Worm (Caenorhabditis elegans) whole organism, late embryonic: ENCODE measurements around the gene ZK54.3.

ENCODE experiments used
- C38D4.7 ChIP-seq: fragments of 200-800 bp; sonication (Bioruptor generic); optimal IDR thresholded peaks from 2 replicates; lab custom pipeline; 2018; ENCODE audit warnings: mild to moderate bottlenecking, missing genetic modification characterization, moderate library complexity, missing compliant biosample characterization
- F13H6.1 ChIP-seq: sonication (generic microtip); optimal IDR thresholded peaks from 2 replicates; lab custom pipeline; 2016; ENCODE audit warnings: missing genetic modification characterization, missing compliant biosample characterization
- K02D7.2 ChIP-seq: sonication (generic microtip); optimal IDR thresholded peaks from 2 replicates; lab custom pipeline; 2017; ENCODE audit warnings: mild to moderate bottlenecking, missing genetic modification characterization, missing compliant biosample characterization
- K09A11.1 ChIP-seq: sonication (generic microtip); optimal IDR thresholded peaks from 2 replicates; lab custom pipeline; 2017; ENCODE audit warnings: antibody characterized with exemption, mild to moderate bottlenecking, missing genetic modification characterization, missing compliant biosample characterization; ENCODE audit not compliant: insufficient read depth
- T23F11.4 ChIP-seq: fragments of 200-800 bp; sonication (Bioruptor generic); optimal IDR thresholded peaks from 2 replicates; lab custom pipeline; 2018; ENCODE audit warnings: mild to moderate bottlenecking, missing genetic modification characterization, missing compliant biosample characterization
- ahr-1 ChIP-seq: sonication (generic microtip); optimal IDR thresholded peaks from 2 replicates; lab custom pipeline; 2016; ENCODE audit warnings: missing genetic modification characterization, missing compliant biosample characterization
- ceh-14 ChIP-seq: sonication (generic microtip); optimal IDR thresholded peaks from 2 replicates; lab custom pipeline; 2016; ENCODE audit warnings: missing genotype, missing genetic modification characterization, missing compliant biosample characterization
- ceh-19 ChIP-seq: fragments of 200-800 bp; sonication (Bioruptor generic); optimal IDR thresholded peaks from 2 replicates; lab custom pipeline; 2018; ENCODE audit warnings: mild to moderate bottlenecking, missing genetic modification characterization, missing compliant biosample characterization
- ceh-22 ChIP-seq: sonication (generic microtip); optimal IDR thresholded peaks from 2 replicates; lab custom pipeline; 2017; ENCODE audit warnings: missing biosample characterization, missing genetic modification characterization
- ceh-24 ChIP-seq: sonication (generic microtip); optimal IDR thresholded peaks from 2 replicates; lab custom pipeline; 2016; ENCODE audit warnings: mild to moderate bottlenecking, missing genetic modification characterization, missing compliant biosample characterization
- che-1 ChIP-seq: sonication (generic microtip); optimal IDR thresholded peaks from 2 replicates; lab custom pipeline; 2016; ENCODE audit warnings: mild to moderate bottlenecking, missing genetic modification characterization, missing compliant biosample characterization
- dmd-4 ChIP-seq: sonication (generic microtip); optimal IDR thresholded peaks from 2 replicates; lab custom pipeline; 2016; ENCODE audit warnings: borderline replicate concordance, missing genetic modification characterization, missing compliant biosample characterization
- elt-2 ChIP-seq: sonication (generic microtip); optimal IDR thresholded peaks from 2 replicates; lab custom pipeline; 2016; ENCODE audit warnings: missing genetic modification reagents, missing genetic modification characterization, missing compliant biosample characterization
- elt-4 ChIP-seq: sonication (generic microtip); optimal IDR thresholded peaks from 2 replicates; lab custom pipeline; 2016; ENCODE audit warnings: missing genetic modification characterization, missing compliant biosample characterization
- ets-4 ChIP-seq: sonication (generic microtip); optimal IDR thresholded peaks from 2 replicates; lab custom pipeline; 2016; ENCODE audit warnings: missing genetic modification characterization, missing compliant biosample characterization
- fkh-10 ChIP-seq: fragments of 150-350 bp; optimal IDR thresholded peaks from 2 replicates; lab custom pipeline; 2014; ENCODE audit warnings: missing biosample characterization, missing genetic modification reagents, missing genetic modification characterization
- hlh-15 ChIP-seq: sonication (generic microtip); optimal IDR thresholded peaks from 2 replicates; lab custom pipeline; 2016; ENCODE audit warnings: missing genetic modification characterization, missing compliant biosample characterization
- hlh-30 ChIP-seq: sonication (generic microtip); optimal IDR thresholded peaks from 2 replicates; lab custom pipeline; 2017; ENCODE audit warnings: antibody characterized with exemption, missing genetic modification characterization, missing compliant biosample characterization; ENCODE audit not compliant: insufficient read depth
- hlh-6 ChIP-seq: sonication (generic microtip); optimal IDR thresholded peaks from 2 replicates; lab custom pipeline; 2016; ENCODE audit warnings: missing genotype, missing genetic modification characterization, missing compliant biosample characterization
- lin-11 ChIP-seq: fragments of 200-800 bp; sonication (Bioruptor generic); optimal IDR thresholded peaks from 2 replicates; lab custom pipeline; 2018; ENCODE audit warnings: mild to moderate bottlenecking, missing genetic modification characterization, missing compliant biosample characterization
- madf-2 ChIP-seq: sonication (generic microtip); optimal IDR thresholded peaks from 2 replicates; lab custom pipeline; 2017; ENCODE audit warnings: missing genetic modification characterization, missing compliant biosample characterization
- nfya-1 ChIP-seq: sonication (generic microtip); optimal IDR thresholded peaks from 2 replicates; lab custom pipeline; 2017; ENCODE audit warnings: missing genetic modification characterization, mild to moderate bottlenecking, missing compliant biosample characterization, antibody characterized with exemption, moderate library complexity
- nhr-11 ChIP-seq: fragments of 150-350 bp; optimal IDR thresholded peaks from 2 replicates; lab custom pipeline; 2014; ENCODE audit warnings: missing biosample characterization, missing genetic modification characterization
- npax-4 ChIP-seq: sonication (generic microtip); optimal IDR thresholded peaks from 2 replicates; lab custom pipeline; 2016; ENCODE audit warnings: missing genetic modification characterization, missing compliant biosample characterization
- pag-3 ChIP-seq: sonication (generic microtip); optimal IDR thresholded peaks from 2 replicates; lab custom pipeline; 2016; ENCODE audit warnings: missing compliant biosample characterization, missing genetic modification characterization, borderline replicate concordance
- pax-1 ChIP-seq: fragments of 150-350 bp; optimal IDR thresholded peaks from 2 replicates; lab custom pipeline; 2014; ENCODE audit warnings: missing biosample characterization, missing genetic modification characterization
- pha-2 ChIP-seq: sonication (generic microtip); optimal IDR thresholded peaks from 2 replicates; lab custom pipeline; 2017; ENCODE audit warnings: mild to moderate bottlenecking, missing genetic modification characterization, missing compliant biosample characterization
- pqm-1 ChIP-seq: sonication (generic microtip); optimal IDR thresholded peaks from 2 replicates; lab custom pipeline; 2016; ENCODE audit warnings: missing genetic modification characterization, missing compliant biosample characterization
- sdc-2 ChIP-seq: sonication (generic microtip); optimal IDR thresholded peaks from 2 replicates; lab custom pipeline; 2016; ENCODE audit warnings: missing genotype, missing genetic modification characterization, missing compliant biosample characterization
- sox-2 ChIP-seq: fragments of 200-800 bp; sonication (Bioruptor generic); IDR thresholded peaks from 2 replicates; pipeline ENCODE4 v1.3.6; 2022; ENCODE audit warnings: missing genetic modification reagents, missing genetic modification characterization, missing compliant biosample characterization
- unc-42 ChIP-seq: sonication (generic microtip); optimal IDR thresholded peaks from 2 replicates; lab custom pipeline; 2016; ENCODE audit warnings: missing genotype, missing genetic modification characterization, missing compliant biosample characterization
- ztf-16 ChIP-seq: sonication (generic microtip); optimal IDR thresholded peaks from 2 replicates; lab custom pipeline; 2017; ENCODE audit warnings: missing genetic modification characterization, missing compliant biosample characterization

The ZK54.3 gene

DNA sequence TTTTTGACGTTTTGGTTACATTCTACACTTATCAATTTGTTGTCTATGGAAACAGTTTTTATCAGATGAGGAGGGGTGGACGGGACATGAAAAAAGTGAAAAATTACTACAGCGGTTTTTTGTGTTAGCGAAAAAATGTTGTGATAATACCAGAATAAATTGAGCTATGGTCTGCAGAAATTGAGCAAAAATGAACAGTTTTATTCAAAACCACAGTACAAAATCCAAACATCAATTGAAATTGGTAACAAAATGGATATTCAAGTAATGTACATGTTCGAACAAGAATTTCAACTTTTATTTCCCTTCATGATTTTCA is 42.3 kb downstream of the ZK54.3 start:
- TF ChIP-seq ceh-24 = no peak
- no peak for TF ChIP-seq ceh-22 (tag; lab: Kevin White, UChicago)
- no peak for TF ChIP-seq lin-11 (tag; lab: Kevin White, UChicago)
- TF ChIP-seq pqm-1 = no peak
- TF ChIP-seq ets-4 = no peak
- TF ChIP-seq F13H6.1 (tag; lab: Kevin White, UChicago) = no peak
- no peak for TF ChIP-seq hlh-15 (tag; lab: Kevin White, UChicago)
- no peak for TF ChIP-seq pag-3 (tag; lab: Kevin White, UChicago)
- TF ChIP-seq dmd-4 (tag; lab: Kevin White, UChicago) = no peak
- no peak for TF ChIP-seq npax-4 (tag; lab: Kevin White, UChicago)
- no peak for TF ChIP-seq elt-2 (tag; lab: Kevin White, UChicago)
- no peak for TF ChIP-seq K09A11.1
- no peak for TF ChIP-seq che-1 (tag; lab: Kevin White, UChicago)

DNA sequence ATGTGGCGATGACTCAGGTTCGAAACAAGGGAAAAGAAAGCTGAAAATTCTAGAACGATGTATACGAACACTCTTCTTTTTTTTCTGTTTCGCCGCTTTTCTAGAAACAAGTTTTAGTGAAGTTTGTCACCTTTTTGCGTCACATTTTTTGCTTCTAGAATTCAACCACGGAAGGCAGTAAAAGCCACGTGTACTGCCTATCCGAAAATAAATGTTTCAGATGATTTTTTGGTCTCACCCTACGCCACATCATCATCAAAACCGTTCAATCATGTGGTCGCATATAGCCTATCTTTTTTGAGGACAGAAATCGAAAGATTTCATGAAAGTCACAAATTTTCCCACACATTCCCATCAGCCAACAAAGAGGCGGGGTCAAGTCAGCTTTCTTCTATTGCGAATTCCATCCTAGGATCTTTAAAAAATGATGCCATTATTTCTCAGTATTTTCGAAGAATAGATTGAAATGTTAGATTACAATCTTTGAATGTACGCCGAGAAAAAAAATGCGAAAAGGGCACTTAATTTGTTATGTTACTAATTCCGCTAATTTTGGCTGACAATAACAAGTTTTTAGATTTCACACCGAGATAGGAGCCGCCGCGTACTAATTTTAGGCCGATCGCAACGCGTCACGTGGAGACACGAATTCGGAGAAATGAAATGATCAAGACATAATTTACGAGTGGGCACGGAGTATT is 42.8 kb downstream of the ZK54.3 start:
- no peak for TF ChIP-seq nhr-11 (tag; lab: Kevin White, UChicago)
- no peak for TF ChIP-seq ceh-14
- no peak for TF ChIP-seq ceh-19
- no peak for TF ChIP-seq fkh-10 (GFP tag; lab: Kevin White, UChicago)
- TF ChIP-seq K09A11.1 = no peak
- no peak for TF ChIP-seq T23F11.4 (GFP tag; lab: Kevin White, UChicago)
- TF ChIP-seq pqm-1 = no peak
- no peak for TF ChIP-seq lin-11 (tag; lab: Kevin White, UChicago)
- TF ChIP-seq K02D7.2 (tag; lab: Kevin White, UChicago) = no peak
- TF ChIP-seq ztf-16 (tag; lab: Kevin White, UChicago) = no peak

DNA sequence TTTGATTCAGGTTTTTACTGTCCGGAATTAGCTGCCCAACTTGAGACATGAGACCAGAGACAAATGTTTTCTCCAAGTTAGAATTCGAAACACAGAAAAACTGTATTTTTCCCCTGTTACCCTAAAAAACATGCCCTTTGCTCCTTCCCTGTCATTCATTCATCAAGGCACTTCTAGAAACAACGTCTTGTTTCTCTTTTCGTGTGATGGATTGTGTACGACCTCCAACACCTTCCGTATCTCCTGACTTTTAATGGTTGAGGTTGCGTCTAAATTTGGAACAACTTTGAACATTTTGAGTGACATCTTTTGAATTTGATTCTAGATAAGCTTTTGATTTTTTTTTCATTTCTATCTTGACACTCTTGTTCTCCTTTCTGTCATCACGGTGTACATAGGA is 44.2 kb downstream of the ZK54.3 start:
- TF ChIP-seq madf-2 (tag; lab: Kevin White, UChicago) (no peak), nfya-1 (no peak), unc-42 (no peak), ahr-1 (tag; lab: Kevin White, UChicago) (no peak), sox-2 (no peak), hlh-6 (no peak), ceh-19 (no peak), C38D4.7 (GFP tag; lab: Kevin White, UChicago) (no peak), K02D7.2 (tag; lab: Kevin White, UChicago) (no peak), pha-2 (tag; lab: Kevin White, UChicago) (no peak), elt-2 (tag; lab: Kevin White, UChicago) (no peak)

DNA sequence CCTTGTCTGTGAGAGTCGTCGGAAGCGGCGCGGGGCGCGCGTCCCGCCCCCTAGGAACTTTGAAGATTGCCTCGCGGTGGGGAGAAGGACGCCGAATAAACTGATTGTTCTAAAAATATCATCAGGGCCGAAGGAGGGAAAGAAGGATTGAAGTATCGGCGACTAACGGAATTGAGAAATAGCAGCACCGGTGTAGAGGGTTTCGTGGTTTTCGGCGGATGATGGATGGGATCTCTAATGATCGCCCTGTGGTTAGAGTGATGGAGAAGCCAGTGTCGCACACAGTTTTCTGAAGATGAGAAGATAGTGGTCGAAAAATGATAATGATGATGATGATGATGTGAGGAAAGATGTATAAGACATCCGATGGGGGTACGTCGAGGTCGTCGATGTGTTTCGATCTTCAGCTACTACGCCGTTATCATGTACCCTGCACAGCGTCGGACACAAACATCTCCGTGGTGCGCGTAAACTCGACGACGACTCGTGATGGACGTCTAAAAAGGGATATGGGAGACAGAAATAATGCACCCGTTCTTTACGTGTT is 45.2 kb downstream of the ZK54.3 start, which contains the start of gene osm-11:
osm-11 (minus strand) TSS at position 51 of the 547 bp plus-strand sequence.
- TF ChIP-seq pax-1 (no peak), hlh-30 (tag; lab: Kevin White, UChicago) (no peak)

DNA sequence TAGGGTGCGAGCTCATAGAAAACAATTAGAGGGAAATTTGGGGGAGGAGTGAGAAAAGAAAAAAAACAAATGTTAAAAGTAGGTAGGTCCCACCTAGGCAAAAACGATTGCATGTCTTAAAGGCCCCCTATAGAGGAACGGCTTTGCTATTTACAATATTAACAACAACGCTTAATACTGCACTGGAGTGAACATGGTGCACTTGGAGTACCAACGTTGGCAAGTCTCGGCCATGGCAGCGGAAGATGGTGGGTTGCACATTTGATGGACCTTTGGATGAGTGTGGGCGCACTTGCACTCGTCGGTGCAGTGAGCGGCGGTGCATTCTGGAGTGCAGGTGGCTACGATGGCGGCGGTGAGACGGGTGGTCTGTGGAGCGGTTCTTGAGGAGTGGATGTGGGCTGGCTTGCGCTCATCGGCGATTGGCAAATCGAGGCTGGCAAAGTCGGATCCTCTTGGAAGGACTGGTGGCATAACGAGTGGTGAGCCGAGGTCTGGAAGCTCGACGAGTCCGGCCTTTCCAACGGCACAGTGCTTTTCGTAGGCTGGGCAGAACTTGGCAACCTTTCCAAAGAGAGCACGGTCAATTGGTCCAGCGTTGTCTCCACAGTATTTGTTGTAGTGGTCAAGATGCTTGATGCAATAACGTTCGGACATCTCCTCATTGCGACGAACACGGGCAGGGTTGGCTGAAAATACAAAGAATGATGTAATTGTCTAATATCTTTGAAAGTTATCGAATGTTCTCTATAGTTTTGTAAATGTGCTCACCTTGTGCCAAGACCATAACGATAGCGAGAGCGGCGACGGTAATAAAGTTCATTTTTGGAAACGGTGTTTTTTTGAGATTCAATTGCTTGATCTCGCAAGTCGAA is 46.0 kb downstream of the ZK54.3 start:
- TF ChIP-seq elt-4 (peak; percentile 31), T23F11.4 (GFP tag; lab: Kevin White, UChicago) (no peak), sdc-2 (tag; lab: Kevin White, UChicago) (peak; percentile 4)
